Fruit fly (Drosophila melanogaster) whole organism, embryonic: ENCODE results near the gene her.

Experiments
- CG10959 ChIP-seq: fragments of 200-800 bp; sonication (Bioruptor generic); IDR thresholded peaks from 2 replicates; pipeline ENCODE4 v1.3.6; 2022; ENCODE audit warnings: missing biosample characterization, missing genetic modification characterization
- CG13624 ChIP-seq: fragments of 200-800 bp; sonication (Bioruptor generic); optimal IDR thresholded peaks from 2 replicates; lab custom pipeline; 2016; ENCODE audit warnings: missing biosample characterization, missing genetic modification characterization
- CG34376 ChIP-seq: fragments of 200-800 bp; sonication (Bioruptor generic); optimal IDR thresholded peaks from 2 replicates; lab custom pipeline; 2018; ENCODE audit warnings: missing biosample characterization, mild to moderate bottlenecking, missing genetic modification characterization
- CG8944 ChIP-seq: fragments of 200-800 bp; sonication (Bioruptor generic); optimal IDR thresholded peaks from 3 replicates; lab custom pipeline; 2016; ENCODE audit warnings: missing biosample characterization, missing genetic modification characterization
- CG9609 ChIP-seq: fragments of 200-800 bp; sonication (Bioruptor generic); optimal IDR thresholded peaks from 3 replicates; lab custom pipeline; 2016; ENCODE audit warnings: missing biosample characterization, missing genetic modification characterization
- CG9876 ChIP-seq: fragments of 200-800 bp; sonication (Bioruptor generic); optimal IDR thresholded peaks from 2 replicates; lab custom pipeline; 2016; ENCODE audit warnings: missing biosample characterization, missing genetic modification characterization
- CoRest ChIP-seq: fragments of 200-800 bp; sonication (Bioruptor generic); optimal IDR thresholded peaks from 3 replicates; lab custom pipeline; 2018; ENCODE audit warnings: missing biosample characterization, mild to moderate bottlenecking, missing genetic modification characterization, moderate library complexity
- HLH54F ChIP-seq: fragments of 200-800 bp; sonication (Bioruptor generic); optimal IDR thresholded peaks from 3 replicates; lab custom pipeline; 2016; ENCODE audit warnings: missing biosample characterization, missing genetic modification characterization
- ewg ChIP-seq: fragments of 200-800 bp; sonication (Bioruptor generic); optimal IDR thresholded peaks from 3 replicates; lab custom pipeline; 2017; ENCODE audit warnings: mild to moderate bottlenecking, missing biosample characterization, missing genetic modification reagents, missing genetic modification characterization
- her ChIP-seq: fragments of 200-800 bp; sonication (Bioruptor generic); optimal IDR thresholded peaks from 2 replicates; lab custom pipeline; 2016; ENCODE audit warnings: missing biosample characterization, missing genetic modification characterization
- p53 ChIP-seq: fragments of 200-800 bp; sonication (Bioruptor generic); optimal IDR thresholded peaks from 2 replicates; lab custom pipeline; 2016; ENCODE audit warnings: missing biosample characterization, missing genetic modification characterization
- twi ChIP-seq: fragments of 200-800 bp; optimal IDR thresholded peaks from 2 replicates; lab custom pipeline; 2019; ENCODE audit warnings: missing biosample characterization, mild to moderate bottlenecking, missing genetic modification characterization, moderate library complexity
- zen2 ChIP-seq: fragments of 200-800 bp; sonication (Bioruptor generic); IDR thresholded peaks from 3 replicates; pipeline ENCODE4 v1.3.6; 2022; ENCODE audit warnings: missing biosample characterization, missing genetic modification characterization; ENCODE audit not compliant: partially characterized antibody

- no peak for TF ChIP-seq HLH54F
- no peak for TF ChIP-seq twi (tag; lab: Kevin White, UChicago)
- no peak for TF ChIP-seq CG10959 (GFP tag; lab: Robert Waterston, UW)
- TF ChIP-seq CG8944 (GFP tag; lab: Kevin White, UChicago): no peak
- peak; percentile 22 for TF ChIP-seq CoRest (tag; lab: Kevin White, UChicago)
- no peak for TF ChIP-seq CG9876 (GFP tag; lab: Kevin White, UChicago)
- TF ChIP-seq her (GFP tag; lab: Kevin White, UChicago): peak; percentile 31
- no peak for TF ChIP-seq CG9609
- no peak for TF ChIP-seq CG34376 (GFP tag; lab: Kevin White, UChicago)
- no peak for TF ChIP-seq p53 (GFP tag; lab: Kevin White, UChicago)
- TF ChIP-seq ewg (GFP tag; lab: Kevin White, UChicago): peak; percentile 58
- TF ChIP-seq CG13624 (GFP tag; lab: Kevin White, UChicago): peak; percentile 45
- TF ChIP-seq zen2 (GFP tag; lab: Robert Waterston, UW): peak; percentile 90
Measured at dm6 chr2L:16676651-16677359, at the start of gene her, which contains the start of gene Trpgamma.
